Worm (Caenorhabditis elegans) whole organism, early embryonic: ENCODE results near the gene pei-2.

Source experiments
- F13C5.2 ChIP-seq: sonication (generic microtip); optimal IDR thresholded peaks from 2 replicates; lab custom pipeline; 2017; ENCODE audit warnings: mild to moderate bottlenecking, missing genetic modification characterization, inconsistent platforms, missing compliant biosample characterization
- ama-1 ChIP-seq: fragments of 150-350 bp; optimal IDR thresholded peaks from 2 replicates; lab custom pipeline; 2014
- ceh-36 ChIP-seq: sonication (generic microtip); optimal IDR thresholded peaks from 2 replicates; lab custom pipeline; 2016; ENCODE audit warnings: missing genetic modification characterization, inconsistent platforms, missing compliant biosample characterization
- ets-7 ChIP-seq: sonication (generic microtip); optimal IDR thresholded peaks from 2 replicates; lab custom pipeline; 2016; ENCODE audit warnings: missing genotype, missing genetic modification characterization, missing compliant biosample characterization
- flt-1 ChIP-seq: fragments of 200-800 bp; sonication (Bioruptor generic); IDR thresholded peaks from 2 replicates; pipeline ENCODE4 v1.3.6; 2022; ENCODE audit warnings: missing genetic modification characterization, missing compliant biosample characterization
- hmbx-1 ChIP-seq: sonication (generic microtip); optimal IDR thresholded peaks from 2 replicates; lab custom pipeline; 2016; ENCODE audit warnings: mild to moderate bottlenecking, missing genetic modification characterization, missing compliant biosample characterization
- hmg-4 ChIP-seq: fragments of 200-800 bp; sonication (Bioruptor generic); optimal IDR thresholded peaks from 2 replicates; lab custom pipeline; 2018; ENCODE audit warnings: mild to moderate bottlenecking, missing genetic modification characterization, missing compliant biosample characterization
- hnd-1 ChIP-seq: sonication (generic microtip); optimal IDR thresholded peaks from 2 replicates; lab custom pipeline; 2016; ENCODE audit warnings: missing genetic modification characterization, missing compliant biosample characterization
- tbx-11 ChIP-seq: fragments of 200-800 bp; sonication (Bioruptor generic); IDR thresholded peaks from 2 replicates; pipeline ENCODE4 v1.3.6; 2022; ENCODE audit warnings: missing genetic modification characterization, missing compliant biosample characterization
- tra-4 ChIP-seq: sonication (generic microtip); optimal IDR thresholded peaks from 2 replicates; lab custom pipeline; 2017; ENCODE audit warnings: missing genetic modification characterization, missing compliant biosample characterization

DNA sequence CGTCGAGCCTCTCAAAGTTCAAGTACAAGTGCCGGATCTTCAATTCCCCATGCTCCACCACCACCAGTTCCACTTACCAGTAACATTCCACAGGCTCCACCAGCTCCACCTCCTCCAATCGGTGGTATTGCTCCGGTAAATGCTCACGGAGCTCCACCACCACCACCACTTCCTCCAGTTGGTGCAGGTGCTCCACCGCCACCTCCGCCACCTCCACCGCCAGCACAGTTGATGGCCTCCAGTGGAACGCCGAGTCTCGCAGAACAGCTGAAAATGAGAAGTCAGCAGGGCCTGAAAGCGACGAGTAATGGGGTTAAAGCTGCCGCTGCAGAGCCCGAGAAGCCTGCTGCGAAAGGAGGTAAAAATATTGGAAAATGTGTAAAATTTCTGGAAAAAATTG lies 33.0 kb downstream of the pei-2 start:
- TF ChIP-seq ama-1 (lab: Kevin White, UChicago) (no peak), hmbx-1 (tag; lab: Kevin White, UChicago) (no peak), flt-1 (GFP tag; lab: Robert Waterston, UW) (no peak), F13C5.2 (tag; lab: Kevin White, UChicago) (no peak), ceh-36 (tag; lab: Kevin White, UChicago) (no peak), hmg-4 (GFP tag; lab: Kevin White, UChicago) (no peak), tbx-11 (no peak), tra-4 (tag; lab: Kevin White, UChicago) (no peak), hnd-1 (tag; lab: Kevin White, UChicago) (no peak), ets-7 (tag; lab: Kevin White, UChicago) (no peak)
